Worm (Caenorhabditis elegans) whole organism, young adult: ENCODE results near the gene best-9.

ENCODE experiments used
- ceh-79 ChIP-seq: sonication (generic microtip); optimal IDR thresholded peaks from 2 replicates; lab custom pipeline; 2017; ENCODE audit warnings: mild to moderate bottlenecking, missing genetic modification characterization, missing compliant biosample characterization
- hsf-1 ChIP-seq: fragments of 200-800 bp; sonication (Bioruptor generic); IDR thresholded peaks from 2 replicates; pipeline ENCODE4 v1.3.6; 2022; ENCODE audit warnings: missing genetic modification reagents, missing genetic modification characterization, missing compliant biosample characterization
- let-526 ChIP-seq: fragments of 200-800 bp; sonication (Bioruptor generic); IDR thresholded peaks from 2 replicates; pipeline ENCODE4 v1.3.6; 2022; ENCODE audit warnings: missing genetic modification reagents, missing genetic modification characterization, missing compliant biosample characterization
- mcd-1 ChIP-seq: fragments of 200-800 bp; sonication (Bioruptor generic); IDR thresholded peaks from 2 replicates; pipeline ENCODE4 v1.3.6; 2022; ENCODE audit warnings: missing genetic modification reagents, missing genetic modification characterization, missing compliant biosample characterization
- mel-28 ChIP-seq: sonication (generic microtip); optimal IDR thresholded peaks from 2 replicates; lab custom pipeline; 2016; ENCODE audit warnings: borderline replicate concordance, mild to moderate bottlenecking, missing genetic modification characterization, missing compliant biosample characterization
- pha-4 ChIP-seq: fragments of 150-350 bp; sonication (generic microtip); optimal IDR thresholded peaks from 2 replicates; lab custom pipeline; 2014; ENCODE audit warnings: missing biosample characterization, missing genetic modification reagents, missing genetic modification characterization

ce11 chrIV:6535908-6536307 lies 24.6 kb upstream of the best-9 start, which contains the start of gene C01G5.3:
- TF ChIP-seq mel-28 (tag; lab: Kevin White, UChicago) (no peak), pha-4 (tag; lab: Kevin White, UChicago) (no peak), ceh-79 (tag; lab: Kevin White, UChicago) (no peak), hsf-1 (GFP tag; lab: Robert Waterston, UW) (no peak), mcd-1 (GFP tag; lab: Robert Waterston, UW) (no peak), let-526 (GFP tag; lab: Robert Waterston, UW) (no peak)
